Worm (Caenorhabditis elegans): ENCODE measurements around the gene Y71G10AR.4.

Y71G10AR.4 gene

DNA sequence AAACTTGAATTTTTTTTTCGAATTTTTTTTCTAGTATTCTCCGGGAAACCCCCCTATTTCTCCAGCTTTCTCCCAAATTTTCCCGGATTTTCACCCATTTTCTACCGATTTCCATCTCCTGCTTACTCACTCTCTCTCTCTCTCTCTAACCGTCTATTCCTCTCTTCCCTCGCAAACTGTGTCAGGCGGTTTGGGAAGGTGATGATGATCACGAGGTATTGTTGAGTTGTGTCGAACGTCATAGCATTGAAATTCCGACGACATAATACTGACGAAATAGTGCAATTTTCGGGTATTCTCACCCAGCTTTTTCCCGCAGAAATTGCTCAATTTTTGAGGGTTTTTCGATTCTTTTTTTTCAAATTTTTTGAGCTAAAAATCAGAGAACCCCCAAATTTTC is 21.3 kb downstream of the Y71G10AR.4 start (continued):
- no peak for TF ChIP-seq lin-13 (GFP tag; optimal IDR thresholded peaks at IDR 0.05)
- no peak for TF ChIP-seq zfp-2 (tag; optimal IDR thresholded peaks at IDR 0.05)
- peak; percentile 12 for TF ChIP-seq dpl-1 (GFP tag; optimal IDR thresholded peaks at IDR 0.05)
- no peak for TF ChIP-seq nhr-76 (tag; optimal IDR thresholded peaks at IDR 0.05)
- TF ChIP-seq tag-97 (GFP tag; IDR thresholded peaks at IDR 0.05), result no peak
- peak; percentile 11 for TF ChIP-seq mes-2 (tag; optimal IDR thresholded peaks at IDR 0.05; ENCODE audit: poor library complexity, severe bottlenecking)
- no peak for TF ChIP-seq hmg-1.1 (GFP tag; IDR thresholded peaks at IDR 0.05)
- no peak for TF ChIP-seq ceh-82 (tag; optimal IDR thresholded peaks at IDR 0.05)
- no peak for TF ChIP-seq nhr-237 (tag; optimal IDR thresholded peaks at IDR 0.05)
- TF ChIP-seq F49E8.2 (tag; optimal IDR thresholded peaks at IDR 0.05; ENCODE audit: borderline replicate concordance), result no peak
- no peak for TF ChIP-seq cey-2 (tag; optimal IDR thresholded peaks at IDR 0.05; ENCODE audit: borderline replicate concordance, insufficient read depth)
- peak; percentile 30 for TF ChIP-seq nhr-11 (tag; optimal IDR thresholded peaks at IDR 0.05)
- TF ChIP-seq madf-5 (GFP tag; IDR thresholded peaks at IDR 0.05), result no peak
- TF ChIP-seq daf-8 (GFP tag; IDR thresholded peaks at IDR 0.05), result no peak
- TF ChIP-seq hif-1 (tag; optimal IDR thresholded peaks at IDR 0.05), result peak in 1 of 2 experiments; percentile 15
- TF ChIP-seq ztf-11 (tag; optimal IDR thresholded peaks at IDR 0.05), result no peak
- no peak for TF ChIP-seq attf-4 (tag; optimal IDR thresholded peaks at IDR 0.05)
- TF ChIP-seq lin-38 (GFP tag; IDR thresholded peaks at IDR 0.05), result no peak
- TF ChIP-seq fkh-10 (GFP tag; optimal IDR thresholded peaks at IDR 0.05), result no peak
- TF ChIP-seq nhr-41 (GFP tag; IDR thresholded peaks at IDR 0.05), result no peak
- peak; percentile 51 for TF ChIP-seq nhr-6 (tag; optimal IDR thresholded peaks at IDR 0.05)
- no peak for TF ChIP-seq dmd-8 (GFP tag; IDR thresholded peaks at IDR 0.05)
- peak; percentile 70 for TF ChIP-seq nhr-28 (tag; optimal IDR thresholded peaks at IDR 0.05)
- TF ChIP-seq unc-130 (GFP tag; optimal IDR thresholded peaks at IDR 0.05), result no peak
- TF ChIP-seq Y105C5A.15 (GFP tag; IDR thresholded peaks at IDR 0.05), result no peak
- TF ChIP-seq ceh-32 (tag; optimal IDR thresholded peaks at IDR 0.05; ENCODE audit: poor library complexity), result no peak
- no peak for TF ChIP-seq sdz-12 (GFP tag; optimal IDR thresholded peaks at IDR 0.05)
- no peak for TF ChIP-seq arid-1 (GFP tag; conservative IDR thresholded peaks at IDR 0.05)
- TF ChIP-seq mep-1 (tag; optimal IDR thresholded peaks at IDR 0.05), result peak; percentile 39
- no peak for TF ChIP-seq snpc-1.2 (GFP tag; IDR thresholded peaks at IDR 0.05)
- TF ChIP-seq ZK337.2 (GFP tag; IDR thresholded peaks at IDR 0.05), result no peak
- peak; percentile 75 for TF ChIP-seq hlh-11 (tag; optimal IDR thresholded peaks at IDR 0.05)
- 0 out of 2 replicates have a peak, but pooled peaks have one; percentile 17 for TF ChIP-seq T26A8.4 (GFP tag; IDR thresholded peaks at IDR 0.05)
- peak; percentile 71 for TF ChIP-seq dve-1 (tag; optimal IDR thresholded peaks at IDR 0.05; ENCODE audit: insufficient read depth)
- no peak for TF ChIP-seq nhr-111 (GFP tag; optimal IDR thresholded peaks at IDR 0.05)
- TF ChIP-seq R02D3.7 (tag; optimal IDR thresholded peaks at IDR 0.05), result no peak
- TF ChIP-seq ces-1 (GFP tag; optimal IDR thresholded peaks at IDR 0.05), result no peak
- peak in 1 of 2 experiments; percentile 8 for TF ChIP-seq unc-62 (GFP tag; optimal IDR thresholded peaks at IDR 0.05 in 1 of 2)
- no peak for TF ChIP-seq unc-62 (tag; optimal IDR thresholded peaks at IDR 0.05)
- no peak for TF ChIP-seq zip-11 (GFP tag; IDR thresholded peaks at IDR 0.05)

DNA sequence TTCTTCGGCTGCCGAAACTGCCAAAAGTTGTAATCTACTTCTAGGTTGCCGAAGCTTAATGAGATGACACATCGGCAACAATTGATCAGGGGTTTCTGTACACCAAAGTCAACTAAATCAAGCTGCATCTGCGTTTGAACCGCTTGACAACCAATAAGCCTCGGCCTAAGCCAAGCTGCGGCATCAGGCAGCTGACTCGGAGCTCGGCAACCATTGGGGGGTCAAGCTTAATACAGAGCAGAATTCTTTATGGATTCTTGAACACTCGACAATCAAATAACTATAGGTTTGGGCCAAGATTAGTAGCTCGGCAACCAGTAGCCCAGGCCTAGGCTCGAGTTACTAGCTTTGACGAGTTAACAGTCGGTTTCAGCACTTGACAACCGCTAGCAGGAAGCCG is 22.1 kb downstream of the Y71G10AR.4 start:
- TF ChIP-seq daf-19 (GFP tag; conservative IDR thresholded peaks at IDR 0.05) (no peak), tra-1 (GFP tag; IDR thresholded peaks at IDR 0.05) (no peak)
